Fruit fly (Drosophila melanogaster): Measurements from ENCODE around the gene sens.
A peak's percentile ranks its signal among the peaks of the same experiment; 100 is the strongest.

Gene sens

DNA sequence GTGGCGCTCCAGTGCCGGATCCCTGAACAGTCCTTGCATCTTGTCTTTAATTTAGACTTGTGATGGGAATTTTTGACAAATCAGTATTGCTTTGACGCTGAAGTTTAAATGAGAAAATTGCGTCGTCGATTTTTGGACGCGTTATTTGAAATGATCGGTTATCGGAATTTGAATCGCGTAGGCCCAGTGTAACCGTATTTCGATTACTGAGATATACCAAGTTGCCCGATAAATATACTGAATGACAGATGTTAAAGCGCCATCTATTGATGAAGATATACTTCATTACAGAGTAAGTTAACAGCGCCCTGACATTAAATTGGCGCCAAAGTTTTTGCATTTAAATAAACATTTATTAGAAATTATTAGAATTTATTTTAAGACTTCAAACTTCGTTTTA lies 11.1 kb downstream of the sens start, which contains the start of gene Poc1 (continued):
- TF ChIP-seq Med (GFP tag) (no peak), CG33213 (GFP tag; optimal IDR thresholded peaks at IDR 0.05) (peak; percentile 25), CG18764 (GFP tag; optimal IDR thresholded peaks at IDR 0.05) (no peak), Adf1 (GFP tag; IDR thresholded peaks at IDR 0.05) (no peak), usp (GFP tag; optimal IDR thresholded peaks at IDR 0.05) (no peak), CG11723 (GFP tag; optimal IDR thresholded peaks at IDR 0.05) (no peak), CG31224 (GFP tag; IDR thresholded peaks at IDR 0.05) (no peak), Meics (GFP tag; optimal IDR thresholded peaks at IDR 0.05) (no peak), BEAF-32 (GFP tag; optimal IDR thresholded peaks at IDR 0.05) (peak; percentile 32), CG12071 (GFP tag; optimal IDR thresholded peaks at IDR 0.05) (no peak), caup (GFP tag; optimal IDR thresholded peaks at IDR 0.05; ENCODE audit: severe bottlenecking) (no peak), CG11093 (GFP tag; IDR thresholded peaks at IDR 0.05) (no peak), shn (GFP tag; optimal IDR thresholded peaks at IDR 0.05) (no peak), kay (GFP tag; optimal IDR thresholded peaks at IDR 0.05) (no peak), eve (GFP tag; optimal IDR thresholded peaks at IDR 0.05) (no peak), CG12299 (tag; optimal IDR thresholded peaks at IDR 0.05) (no peak), Lhr (GFP tag; optimal IDR thresholded peaks at IDR 0.05) (peak; percentile 79), Stat92E (GFP tag; optimal IDR thresholded peaks at IDR 0.05) (peak in 1 of 3 experiments; percentile 58), Doc3 (GFP tag; IDR thresholded peaks at IDR 0.05; ENCODE audit: partially characterized antibody) (peak; percentile 35; the same call in 1 of the 3 replicates), Dref (GFP tag; IDR thresholded peaks at IDR 0.05) (peak; percentile 80), Six4 (GFP tag; optimal IDR thresholded peaks at IDR 0.05) (no peak), CG11398 (GFP tag; optimal IDR thresholded peaks at IDR 0.05) (no peak), esg (GFP tag; conservative IDR thresholded peaks at IDR 0.05) (no peak), vnd (GFP tag; IDR thresholded peaks at IDR 0.05; ENCODE audit: partially characterized antibody) (0 out of 3 replicates have a peak, but pooled peaks have one; percentile 15), Hmr (GFP tag; optimal IDR thresholded peaks at IDR 0.05) (peak; percentile 24), gsb-n (tag; optimal IDR thresholded peaks at IDR 0.05) (peak; percentile 39), hbn (GFP tag; IDR thresholded peaks at IDR 0.05; ENCODE audit: partially characterized antibody) (no peak), zen (tag; optimal IDR thresholded peaks at IDR 0.05) (peak; percentile 17), CTCF (GFP tag; optimal IDR thresholded peaks at IDR 0.05) (peak; percentile 98), chif (GFP tag; optimal IDR thresholded peaks at IDR 0.05) (no peak), tna (GFP tag; IDR thresholded peaks at IDR 0.05; ENCODE audit: partially characterized antibody) (peak; percentile 33; the same call in 1 of the 2 replicates), Bteb2 (GFP tag; optimal IDR thresholded peaks at IDR 0.05) (no peak), hb (GFP tag; IDR thresholded peaks at IDR 0.05; ENCODE audit: partially characterized antibody) (peak; percentile 35; the same call in 1 of the 3 replicates)

DNA sequence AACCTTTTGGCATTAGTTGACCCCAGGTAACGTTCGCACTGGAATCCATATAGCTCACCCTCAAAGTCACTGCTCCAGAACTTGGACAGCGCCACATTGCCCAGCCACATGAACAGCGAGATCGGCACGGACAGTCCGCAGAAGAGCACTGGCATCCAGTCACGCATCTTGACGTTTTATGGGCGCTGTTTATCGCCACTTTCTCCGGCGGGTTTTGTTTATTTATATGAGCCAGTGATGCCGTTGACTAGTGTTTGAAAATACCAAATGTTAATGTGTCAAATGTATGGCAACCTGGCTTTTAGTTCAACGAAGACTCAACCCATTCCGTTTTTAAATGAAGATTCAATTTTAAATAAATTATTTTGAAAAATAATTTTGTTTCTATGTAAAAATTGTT lies 13.3 kb downstream of the sens start, which contains the start of gene CG10171:
Gene CG10171 (minus strand): TSS at position 300 of the 400 bp plus-strand sequence.
- TF ChIP-seq YL-1 (GFP tag; optimal IDR thresholded peaks at IDR 0.05), result peak; percentile 46
- TF ChIP-seq Med (GFP tag), result peak; percentile 34
- no peak for TF ChIP-seq sens (GFP tag)
- TF ChIP-seq Stat92E (GFP tag; optimal IDR thresholded peaks at IDR 0.05), result no peak
- TF ChIP-seq ssp (GFP tag; IDR thresholded peaks at IDR 0.05), result 0 out of 2 replicates have a peak, but pooled peaks have one; percentile 10
- TF ChIP-seq CoRest (tag; optimal IDR thresholded peaks at IDR 0.05), result peak; percentile 27
- no peak for TF ChIP-seq fd64A (GFP tag; optimal IDR thresholded peaks at IDR 0.05)
- TF ChIP-seq Dll (GFP tag; IDR thresholded peaks at IDR 0.05; ENCODE audit: partially characterized antibody), result peak; percentile 36; the same call in 2 of the 4 replicates
- TF ChIP-seq CG15601 (tag; optimal IDR thresholded peaks at IDR 0.05), result peak; percentile 8
- TF ChIP-seq CG1603 (tag; optimal IDR thresholded peaks at IDR 0.05), result peak; percentile 49
- no peak for TF ChIP-seq HLH3B (GFP tag; IDR thresholded peaks at IDR 0.05)
- peak; percentile 53 for TF ChIP-seq vvl (GFP tag; IDR thresholded peaks at IDR 0.05)
- peak; percentile 61 for TF ChIP-seq CG4617 (GFP tag; optimal IDR thresholded peaks at IDR 0.05; ENCODE audit: borderline replicate concordance)
- no peak for TF ChIP-seq ERR (GFP tag; optimal IDR thresholded peaks at IDR 0.05)
- no peak for TF ChIP-seq Sry-δ (GFP tag; optimal IDR thresholded peaks at IDR 0.05)
- TF ChIP-seq CG3281 (GFP tag; optimal IDR thresholded peaks at IDR 0.05), result no peak
- peak; percentile 11; the same call in 1 of the 2 replicates for TF ChIP-seq NFAT (GFP tag; IDR thresholded peaks at IDR 0.05)
- TF ChIP-seq CG12219 (GFP tag; optimal IDR thresholded peaks at IDR 0.05), result no peak
- TF ChIP-seq CG2712 (tag; optimal IDR thresholded peaks at IDR 0.05), result peak; percentile 12
- TF ChIP-seq jigr1 (GFP tag; IDR thresholded peaks at IDR 0.05), result peak; percentile 49; the same call in 1 of the 3 replicates
